Worm (Caenorhabditis elegans) whole organism, young adult: Measurements from ENCODE around the gene T28A11.2.

Experiments used
- F52B5.7 ChIP-seq: sonication (generic microtip); optimal IDR thresholded peaks from 2 replicates; lab custom pipeline; 2016; ENCODE audit warnings: mild to moderate bottlenecking, missing genetic modification characterization, missing compliant biosample characterization
- Y67H2A.10 ChIP-seq: fragments of 200-800 bp; sonication (Bioruptor generic); conservative IDR thresholded peaks from 2 replicates; pipeline ENCODE4 v1.3.6; 2022; ENCODE audit warnings: missing genetic modification reagents, missing genetic modification characterization, missing compliant biosample characterization
- ama-1 ChIP-seq, 3 experiments: fragments of 150-350 bp in 1 of 3; sonication (generic microtip) in 2 of 3; optimal IDR thresholded peaks; 2 replicates each; lab custom pipeline; 2014 to 2018; ENCODE audit warnings: missing biosample characterization in 2 of 3, missing genetic modification characterization in 2 of 3, missing genetic modification reagents in 2 of 3
- attf-6 ChIP-seq: fragments of 200-800 bp; sonication (Bioruptor generic); IDR thresholded peaks from 2 replicates; pipeline ENCODE4 v1.3.6; 2022; ENCODE audit warnings: missing genetic modification reagents, missing genetic modification characterization, missing compliant biosample characterization
- egl-18 ChIP-seq: fragments of 200-800 bp; sonication (Bioruptor generic); IDR thresholded peaks from 2 replicates; pipeline ENCODE4 v1.3.6; 2022; ENCODE audit warnings: missing genetic modification reagents, missing genetic modification characterization, missing compliant biosample characterization
- gei-17 ChIP-seq: fragments of 200-800 bp; sonication (Bioruptor generic); optimal IDR thresholded peaks from 2 replicates; lab custom pipeline; 2018; ENCODE audit warnings: mild to moderate bottlenecking, missing genetic modification characterization, missing compliant biosample characterization
- hsf-1 ChIP-seq: fragments of 200-800 bp; sonication (Bioruptor generic); IDR thresholded peaks from 2 replicates; pipeline ENCODE4 v1.3.6; 2022; ENCODE audit warnings: missing genetic modification reagents, missing genetic modification characterization, missing compliant biosample characterization
- mcd-1 ChIP-seq: fragments of 200-800 bp; sonication (Bioruptor generic); IDR thresholded peaks from 2 replicates; pipeline ENCODE4 v1.3.6; 2022; ENCODE audit warnings: missing genetic modification reagents, missing genetic modification characterization, missing compliant biosample characterization
- nhr-90 ChIP-seq: sonication (generic microtip); optimal IDR thresholded peaks from 2 replicates; lab custom pipeline; 2016; ENCODE audit warnings: missing genotype, mild to moderate bottlenecking, missing genetic modification characterization, missing compliant biosample characterization
- sdz-38 ChIP-seq: sonication (generic microtip); optimal IDR thresholded peaks from 2 replicates; lab custom pipeline; 2016; ENCODE audit warnings: missing genotype, missing genetic modification characterization, missing compliant biosample characterization
- snpc-4 ChIP-seq, 5 experiments: fragments of 150-350 bp in 1 of 5; sonication (generic microtip) in 4 of 5; optimal IDR thresholded peaks; 2 replicates each; lab custom pipeline; 2014 to 2018; ENCODE audit warnings: missing genetic modification characterization in 5 of 5, missing biosample characterization in 3 of 5, antibody characterized with exemption in 2 of 5, mild to moderate bottlenecking in 2 of 5, missing compliant biosample characterization in 2 of 5, missing genotype in 2 of 5, moderate library complexity in 2 of 5, missing genetic modification reagents in 1 of 5
- sptf-2 ChIP-seq: fragments of 200-800 bp; sonication (Bioruptor generic); optimal IDR thresholded peaks from 2 replicates; lab custom pipeline; 2018; ENCODE audit warnings: mild to moderate bottlenecking, missing genetic modification characterization, missing compliant biosample characterization
- tlf-1 ChIP-seq: fragments of 200-800 bp; sonication (Bioruptor generic); optimal IDR thresholded peaks from 2 replicates; lab custom pipeline; 2018; ENCODE audit warnings: mild to moderate bottlenecking, missing genetic modification characterization, missing compliant biosample characterization
- ztf-3 ChIP-seq: fragments of 200-800 bp; sonication (Bioruptor generic); optimal IDR thresholded peaks from 2 replicates; lab custom pipeline; 2018; ENCODE audit warnings: mild to moderate bottlenecking, missing genetic modification characterization, missing compliant biosample characterization

ce11 chrV:3236610-3237009 is 43.6 kb upstream of the T28A11.2 start, which contains the start of the genes K08D9.9 and str-16:
- no peak for TF ChIP-seq ztf-3 (GFP tag; lab: Kevin White, UChicago)
- no peak for TF ChIP-seq mcd-1 (GFP tag; lab: Robert Waterston, UW)
- no peak for TF ChIP-seq tlf-1
- no peak for TF ChIP-seq attf-6 (GFP tag; lab: Robert Waterston, UW)
- TF ChIP-seq hsf-1 (GFP tag; lab: Robert Waterston, UW): no peak
- no peak for TF ChIP-seq ama-1 (optimal IDR thresholded peaks at IDR 0.05; lab: Kevin White, UChicago)
- no peak for TF ChIP-seq ama-1 (GFP tag; optimal IDR thresholded peaks at IDR 0.05; lab: Kevin White, UChicago)
- TF ChIP-seq nhr-90 (tag; lab: Kevin White, UChicago): no peak
- TF ChIP-seq sdz-38 (tag; lab: Kevin White, UChicago): no peak
- no peak for TF ChIP-seq gei-17 (GFP tag; lab: Kevin White, UChicago)
- no peak for TF ChIP-seq egl-18 (GFP tag; lab: Robert Waterston, UW)
- no peak for TF ChIP-seq F52B5.7 (tag; lab: Kevin White, UChicago)
- TF ChIP-seq Y67H2A.10 (GFP tag; lab: Robert Waterston, UW): no peak
- TF ChIP-seq sptf-2: no peak
- TF ChIP-seq snpc-4 (GFP tag; optimal IDR thresholded peaks at IDR 0.05; lab: Kevin White, UChicago): no peak
- no peak for TF ChIP-seq snpc-4 (tag; optimal IDR thresholded peaks at IDR 0.05; lab: Kevin White, UChicago)
